Fruit fly (Drosophila melanogaster): ENCODE results near the gene RasGAP1.

The RasGAP1 gene

DNA sequence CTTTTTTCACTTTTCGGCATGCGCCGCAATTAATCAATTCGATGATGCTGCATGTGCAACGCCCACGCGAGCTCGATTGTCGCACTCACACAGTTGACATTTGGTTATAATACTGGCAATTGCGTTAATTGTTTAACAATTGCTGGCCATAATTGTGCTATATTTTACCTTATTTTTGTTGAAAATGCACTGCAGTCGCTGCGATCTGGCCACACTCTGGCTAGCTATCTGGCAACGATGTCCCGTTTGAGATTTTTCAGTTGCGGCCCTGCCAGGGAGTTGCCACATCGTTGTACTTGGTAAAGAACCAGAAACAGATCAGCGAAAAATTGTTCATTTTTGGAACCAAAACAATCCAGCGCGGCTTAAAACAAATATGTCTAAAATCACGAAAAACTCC is 43.3 kb upstream of the RasGAP1 start, which contains the start of the genes CG6707 and CG46387 (continued):
- TF ChIP-seq Sin3A (optimal IDR thresholded peaks at IDR 0.05): peak; percentile 47
- TF ChIP-seq CG9817 (tag; optimal IDR thresholded peaks at IDR 0.05): peak; percentile 4
- no peak for TF ChIP-seq jigr1 (GFP tag; IDR thresholded peaks at IDR 0.05)
- TF ChIP-seq Dref (GFP tag; IDR thresholded peaks at IDR 0.05): peak; percentile 39
- TF ChIP-seq ash1 (GFP tag; optimal IDR thresholded peaks at IDR 0.05): no peak
- TF ChIP-seq grau (tag; optimal IDR thresholded peaks at IDR 0.05): peak; percentile 3
- peak; percentile 26 for TF ChIP-seq CoRest (tag; optimal IDR thresholded peaks at IDR 0.05)
- TF ChIP-seq CG10209 (GFP tag; optimal IDR thresholded peaks at IDR 0.05): no peak
- TF ChIP-seq Sry-β (GFP tag; optimal IDR thresholded peaks at IDR 0.05): no peak
- no peak for TF ChIP-seq jing (GFP tag; optimal IDR thresholded peaks at IDR 0.05)
- TF ChIP-seq dati (GFP tag; IDR thresholded peaks at IDR 0.05): no peak
- TF ChIP-seq Fer2 (tag; optimal IDR thresholded peaks at IDR 0.05): no peak
- peak; percentile 34 for TF ChIP-seq CG12769 (tag; optimal IDR thresholded peaks at IDR 0.05)
- TF ChIP-seq tx (GFP tag; optimal IDR thresholded peaks at IDR 0.05): no peak
- TF ChIP-seq CG5180 (GFP tag; optimal IDR thresholded peaks at IDR 0.05): no peak
- TF ChIP-seq amos (GFP tag; IDR thresholded peaks at IDR 0.05; ENCODE audit: partially characterized antibody): peak; percentile 59
- peak; percentile 26; the same call in 1 of the 2 replicates for TF ChIP-seq Scr (GFP tag; IDR thresholded peaks at IDR 0.05; ENCODE audit: partially characterized antibody)
- TF ChIP-seq tup (GFP tag; optimal IDR thresholded peaks at IDR 0.05): no peak
- TF ChIP-seq sr (GFP tag; IDR thresholded peaks at IDR 0.05): no peak
- peak; percentile 61 for TF ChIP-seq E2f2 (GFP tag; IDR thresholded peaks at IDR 0.05)
- no peak for TF ChIP-seq so (GFP tag; IDR thresholded peaks at IDR 0.05)
- no peak for TF ChIP-seq CG1024 (GFP tag; IDR thresholded peaks at IDR 0.05)
- peak; percentile 79 for TF ChIP-seq CG15601 (tag; optimal IDR thresholded peaks at IDR 0.05)
- TF ChIP-seq CG15479 (GFP tag; optimal IDR thresholded peaks at IDR 0.05): no peak
- no peak for TF ChIP-seq ase (GFP tag; IDR thresholded peaks at IDR 0.05)
- no peak for TF ChIP-seq CG3838 (GFP tag; optimal IDR thresholded peaks at IDR 0.05)
- no peak for TF ChIP-seq Drgx (GFP tag; IDR thresholded peaks at IDR 0.05)
- no peak for TF ChIP-seq CG3065 (GFP tag; optimal IDR thresholded peaks at IDR 0.05)
- no peak for TF ChIP-seq CG7271 (tag; optimal IDR thresholded peaks at IDR 0.05)
- no peak for TF ChIP-seq repo (GFP tag; optimal IDR thresholded peaks at IDR 0.05)
- TF ChIP-seq lmd (GFP tag; IDR thresholded peaks at IDR 0.05): no peak
- no peak for TF ChIP-seq wor (GFP tag; IDR thresholded peaks at IDR 0.05)
- TF ChIP-seq chm (GFP tag; IDR thresholded peaks at IDR 0.05): 0 out of 2 replicates have a peak, but pooled peaks have one; percentile 30
- TF ChIP-seq CG10979 (tag; optimal IDR thresholded peaks at IDR 0.05): no peak
- no peak for TF ChIP-seq CG13775 (GFP tag; optimal IDR thresholded peaks at IDR 0.05)
- no peak for TF ChIP-seq CG4282 (GFP tag; optimal IDR thresholded peaks at IDR 0.05)
- no peak for TF ChIP-seq Hey (tag; optimal IDR thresholded peaks at IDR 0.05)
- no peak for TF ChIP-seq stc (GFP tag; IDR thresholded peaks at IDR 0.05)
- TF ChIP-seq BtbVII (GFP tag; optimal IDR thresholded peaks at IDR 0.05): no peak
- no peak for TF ChIP-seq CG18011 (GFP tag; optimal IDR thresholded peaks at IDR 0.05)
- TF ChIP-seq gce (GFP tag; IDR thresholded peaks at IDR 0.05): no peak
- peak; percentile 52 for TF ChIP-seq Dp (GFP tag; optimal IDR thresholded peaks at IDR 0.05)
- TF ChIP-seq CG5245 (GFP tag; optimal IDR thresholded peaks at IDR 0.05): no peak
- no peak for TF ChIP-seq CG11723 (GFP tag; optimal IDR thresholded peaks at IDR 0.05)
- TF ChIP-seq B-H2 (GFP tag; optimal IDR thresholded peaks at IDR 0.05): peak; percentile 47
- no peak for TF ChIP-seq da (GFP tag; optimal IDR thresholded peaks at IDR 0.05)
- TF ChIP-seq ERR (GFP tag; optimal IDR thresholded peaks at IDR 0.05): no peak
- TF ChIP-seq nau (GFP tag; optimal IDR thresholded peaks at IDR 0.05): no peak
- TF ChIP-seq slbo (GFP tag; IDR thresholded peaks at IDR 0.05): peak; percentile 61
- peak; percentile 23 for TF ChIP-seq sens (GFP tag)
- TF ChIP-seq disco-r (GFP tag; optimal IDR thresholded peaks at IDR 0.05): no peak
- no peak for TF ChIP-seq CG17802 (tag; optimal IDR thresholded peaks at IDR 0.05)

Measured in whole organism, embryonic.